Worm (Caenorhabditis elegans) whole organism, early embryonic: ENCODE measurements around the gene F22F4.5.

Source experiments
- B0310.2 ChIP-seq: sonication (generic microtip); optimal IDR thresholded peaks from 2 replicates; lab custom pipeline; 2016; ENCODE audit warnings: mild to moderate bottlenecking, missing genetic modification characterization, missing compliant biosample characterization
- F13C5.2 ChIP-seq: sonication (generic microtip); optimal IDR thresholded peaks from 2 replicates; lab custom pipeline; 2017; ENCODE audit warnings: mild to moderate bottlenecking, missing genetic modification characterization, inconsistent platforms, missing compliant biosample characterization
- aly-1 ChIP-seq: sonication (generic microtip); optimal IDR thresholded peaks from 2 replicates; lab custom pipeline; 2016; ENCODE audit warnings: missing genetic modification characterization, missing compliant biosample characterization
- ama-1 ChIP-seq: fragments of 150-350 bp; optimal IDR thresholded peaks from 2 replicates; lab custom pipeline; 2014
- ceh-13 ChIP-seq: fragments of 200-800 bp; sonication (Bioruptor generic); optimal IDR thresholded peaks from 2 replicates; lab custom pipeline; 2018; ENCODE audit warnings: mild to moderate bottlenecking, missing genetic modification characterization, missing compliant biosample characterization
- ceh-36 ChIP-seq: sonication (generic microtip); optimal IDR thresholded peaks from 2 replicates; lab custom pipeline; 2016; ENCODE audit warnings: missing genetic modification characterization, inconsistent platforms, missing compliant biosample characterization
- ets-7 ChIP-seq: sonication (generic microtip); optimal IDR thresholded peaks from 2 replicates; lab custom pipeline; 2016; ENCODE audit warnings: missing genotype, missing genetic modification characterization, missing compliant biosample characterization
- flt-1 ChIP-seq: fragments of 200-800 bp; sonication (Bioruptor generic); IDR thresholded peaks from 2 replicates; pipeline ENCODE4 v1.3.6; 2022; ENCODE audit warnings: missing genetic modification characterization, missing compliant biosample characterization
- hmbx-1 ChIP-seq: sonication (generic microtip); optimal IDR thresholded peaks from 2 replicates; lab custom pipeline; 2016; ENCODE audit warnings: mild to moderate bottlenecking, missing genetic modification characterization, missing compliant biosample characterization
- hmg-4 ChIP-seq: fragments of 200-800 bp; sonication (Bioruptor generic); optimal IDR thresholded peaks from 2 replicates; lab custom pipeline; 2018; ENCODE audit warnings: mild to moderate bottlenecking, missing genetic modification characterization, missing compliant biosample characterization
- hnd-1 ChIP-seq: sonication (generic microtip); optimal IDR thresholded peaks from 2 replicates; lab custom pipeline; 2016; ENCODE audit warnings: missing genetic modification characterization, missing compliant biosample characterization
- pes-1 ChIP-seq: fragments of 200-800 bp; sonication (Bioruptor generic); IDR thresholded peaks from 2 replicates; pipeline ENCODE4 v1.3.6; 2022; ENCODE audit warnings: missing genetic modification reagents, missing genetic modification characterization, missing compliant biosample characterization
- scrt-1 ChIP-seq: fragments of 200-800 bp; sonication (Bioruptor generic); IDR thresholded peaks from 2 replicates; pipeline ENCODE4 v1.3.6; 2022; ENCODE audit warnings: missing genetic modification characterization, missing compliant biosample characterization
- sea-1 ChIP-seq: fragments of 200-800 bp; sonication (Bioruptor generic); conservative IDR thresholded peaks from 2 replicates; pipeline ENCODE4 v1.3.6; 2022; ENCODE audit warnings: missing genetic modification characterization, missing compliant biosample characterization
- tbx-11 ChIP-seq: fragments of 200-800 bp; sonication (Bioruptor generic); IDR thresholded peaks from 2 replicates; pipeline ENCODE4 v1.3.6; 2022; ENCODE audit warnings: missing genetic modification characterization, missing compliant biosample characterization
- tbx-37 ChIP-seq: fragments of 200-800 bp; sonication (Bioruptor generic); conservative IDR thresholded peaks from 2 replicates; pipeline ENCODE4 v1.3.6; 2022; ENCODE audit warnings: missing genetic modification reagents, missing genetic modification characterization, missing compliant biosample characterization
- tra-4 ChIP-seq: sonication (generic microtip); optimal IDR thresholded peaks from 2 replicates; lab custom pipeline; 2017; ENCODE audit warnings: missing genetic modification characterization, missing compliant biosample characterization

Gene F22F4.5

ce11 chrX:6026732-6027528 is 34.3 kb upstream of the F22F4.5 start:
- TF ChIP-seq aly-1 (tag; lab: Kevin White, UChicago) (no peak), tbx-37 (no peak), B0310.2 (tag; lab: Kevin White, UChicago) (no peak), tra-4 (tag; lab: Kevin White, UChicago) (no peak), hmg-4 (no peak), ceh-13 (no peak), tbx-11 (no peak), F13C5.2 (tag; lab: Kevin White, UChicago) (no peak)

- no peak for TF ChIP-seq hmbx-1 (tag; lab: Kevin White, UChicago)
Observed at ce11 chrX:6024977-6025376, 32.3 kb upstream of the F22F4.5 start.

ce11 chrX:6022469-6022868 is 29.8 kb upstream of the F22F4.5 start, which contains the start of gene lelo-3:
TSS of gene lelo-3 (minus strand) at chrX:6022569.
- no peak for TF ChIP-seq hnd-1 (tag; lab: Kevin White, UChicago)
- TF ChIP-seq ceh-36: no peak
- TF ChIP-seq scrt-1 (GFP tag; lab: Robert Waterston, UW): no peak
- TF ChIP-seq tbx-11: no peak
- TF ChIP-seq flt-1 (GFP tag; lab: Robert Waterston, UW): no peak
- no peak for TF ChIP-seq sea-1 (GFP tag; lab: Robert Waterston, UW)
- no peak for TF ChIP-seq hmbx-1 (tag; lab: Kevin White, UChicago)
- TF ChIP-seq tra-4 (tag; lab: Kevin White, UChicago): no peak

ce11 chrX:6020782-6021181 is 28.1 kb upstream of the F22F4.5 start:
- TF ChIP-seq ama-1 (no peak), hmbx-1 (tag; lab: Kevin White, UChicago) (no peak), tbx-37 (no peak), ceh-36 (no peak), hmg-4 (no peak), sea-1 (GFP tag; lab: Robert Waterston, UW) (no peak), flt-1 (GFP tag; lab: Robert Waterston, UW) (no peak), hnd-1 (tag; lab: Kevin White, UChicago) (no peak), ets-7 (tag; lab: Kevin White, UChicago) (no peak), aly-1 (tag; lab: Kevin White, UChicago) (no peak), scrt-1 (GFP tag; lab: Robert Waterston, UW) (no peak), F13C5.2 (tag; lab: Kevin White, UChicago) (no peak)

- TF ChIP-seq hmg-4 (no peak), tra-4 (tag; lab: Kevin White, UChicago) (no peak), hnd-1 (tag; lab: Kevin White, UChicago) (no peak), ceh-36 (no peak), ama-1 (no peak), pes-1 (GFP tag; lab: Robert Waterston, UW) (no peak), scrt-1 (GFP tag; lab: Robert Waterston, UW) (no peak), aly-1 (tag; lab: Kevin White, UChicago) (no peak), tbx-11 (no peak), sea-1 (GFP tag; lab: Robert Waterston, UW) (no peak), tbx-37 (no peak), hmbx-1 (tag; lab: Kevin White, UChicago) (no peak), F13C5.2 (tag; lab: Kevin White, UChicago) (no peak)
Observed at ce11 chrX:6019886-6020469, 27.3 kb upstream of the F22F4.5 start, which contains the start of gene C09B8.4. TSS of gene C09B8.4 (minus strand) at chrX:6019936.

ce11 chrX:6015096-6015495 is 22.4 kb upstream of the F22F4.5 start, which contains the start of gene C09B8.8:
TSS of gene C09B8.8 (plus strand) at chrX:6015492.
- TF ChIP-seq scrt-1 (GFP tag; lab: Robert Waterston, UW): no peak
- no peak for TF ChIP-seq hnd-1 (tag; lab: Kevin White, UChicago)
- no peak for TF ChIP-seq ceh-36
- no peak for TF ChIP-seq tra-4 (tag; lab: Kevin White, UChicago)
- no peak for TF ChIP-seq tbx-37
- TF ChIP-seq ceh-13: no peak
- TF ChIP-seq pes-1 (GFP tag; lab: Robert Waterston, UW): no peak
- TF ChIP-seq flt-1 (GFP tag; lab: Robert Waterston, UW): no peak
- no peak for TF ChIP-seq B0310.2 (tag; lab: Kevin White, UChicago)
- TF ChIP-seq ets-7 (tag; lab: Kevin White, UChicago): no peak
- no peak for TF ChIP-seq tbx-11
- no peak for TF ChIP-seq F13C5.2 (tag; lab: Kevin White, UChicago)
- no peak for TF ChIP-seq hmg-4
- TF ChIP-seq sea-1 (GFP tag; lab: Robert Waterston, UW): no peak
- no peak for TF ChIP-seq aly-1 (tag; lab: Kevin White, UChicago)
- TF ChIP-seq ama-1: no peak

- no peak for TF ChIP-seq ama-1
- TF ChIP-seq hmg-4: no peak
- TF ChIP-seq pes-1 (GFP tag; lab: Robert Waterston, UW): no peak
- no peak for TF ChIP-seq scrt-1 (GFP tag; lab: Robert Waterston, UW)
- TF ChIP-seq tbx-11: no peak
- no peak for TF ChIP-seq tbx-37
- no peak for TF ChIP-seq flt-1 (GFP tag; lab: Robert Waterston, UW)
- no peak for TF ChIP-seq ets-7 (tag; lab: Kevin White, UChicago)
- TF ChIP-seq F13C5.2 (tag; lab: Kevin White, UChicago): no peak
- TF ChIP-seq ceh-13: no peak
- TF ChIP-seq tra-4 (tag; lab: Kevin White, UChicago): no peak
- TF ChIP-seq aly-1 (tag; lab: Kevin White, UChicago): no peak
- no peak for TF ChIP-seq B0310.2 (tag; lab: Kevin White, UChicago)
- TF ChIP-seq ceh-36: no peak
- no peak for TF ChIP-seq hmbx-1 (tag; lab: Kevin White, UChicago)
Observed at ce11 chrX:6010573-6010972, 17.9 kb upstream of the F22F4.5 start, which contains the start of gene C09B8.3. TSS of gene C09B8.3 (minus strand) at chrX:6010673.
